Worm (Caenorhabditis elegans): ENCODE results near the gene dct-18.

dct-18 gene

DNA sequence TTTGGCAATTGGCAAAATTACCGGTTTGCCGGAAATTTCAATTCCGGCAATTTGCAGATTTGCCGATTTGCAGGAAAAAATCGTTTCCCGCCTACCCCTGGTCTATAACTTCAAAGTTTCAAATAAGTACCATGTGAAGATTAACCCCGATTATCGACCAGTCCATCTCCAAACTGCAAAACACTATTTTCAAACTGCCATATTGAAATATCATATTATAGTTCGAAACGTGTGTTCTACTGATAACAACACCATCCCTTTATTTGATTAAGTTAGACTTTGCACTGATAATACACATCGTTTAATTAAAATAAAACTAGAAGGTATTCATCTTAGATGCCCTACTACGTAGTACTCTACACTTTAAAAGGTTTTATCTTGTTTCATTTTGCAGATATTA lies 1.5 kb upstream of the dct-18 start:
- no peak for TF ChIP-seq klf-2 (GFP tag; conservative IDR thresholded peaks at IDR 0.05)
- TF ChIP-seq ztf-29 (GFP tag; IDR thresholded peaks at IDR 0.05), result no peak
- no peak for TF ChIP-seq T22C8.4 (GFP tag; IDR thresholded peaks at IDR 0.05)
- TF ChIP-seq tab-1 (GFP tag; IDR thresholded peaks at IDR 0.05), result no peak
- no peak for TF ChIP-seq ztf-23 (GFP tag; IDR thresholded peaks at IDR 0.05)
- no peak for TF ChIP-seq ref-1 (GFP tag; conservative IDR thresholded peaks at IDR 0.05)
- no peak for TF ChIP-seq med-1 (GFP tag; optimal IDR thresholded peaks at IDR 0.05; ENCODE audit: insufficient read depth)

DNA sequence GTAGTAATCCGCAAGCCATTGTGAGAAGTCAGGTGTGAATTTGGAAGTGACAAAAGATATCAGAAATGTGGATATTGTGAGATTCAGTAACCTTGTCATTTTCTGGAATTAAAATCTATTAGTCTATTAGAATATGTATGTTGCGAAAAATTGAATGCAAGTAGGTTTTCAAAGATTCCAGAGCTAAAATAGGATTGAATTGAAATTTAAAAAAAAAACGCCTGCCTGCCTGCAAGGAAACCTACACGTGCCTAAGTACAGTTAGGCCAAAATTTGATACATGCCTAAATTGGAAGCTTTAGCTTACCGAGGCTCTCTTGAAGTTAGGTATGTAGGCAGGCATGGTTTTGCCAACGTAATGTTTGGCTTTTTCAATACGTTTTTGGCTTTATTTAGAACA lies 3.6 kb downstream of the dct-18 start, which contains the start of gene lips-9:
Gene lips-9, minus strand, starts transcription at position 101 of the 400 bp plus-strand sequence.
- TF ChIP-seq med-1 (GFP tag; optimal IDR thresholded peaks at IDR 0.05; ENCODE audit: insufficient read depth) (no peak), ztf-23 (GFP tag; IDR thresholded peaks at IDR 0.05) (no peak), tab-1 (GFP tag; IDR thresholded peaks at IDR 0.05) (no peak), ref-1 (GFP tag; conservative IDR thresholded peaks at IDR 0.05) (no peak), flt-1 (GFP tag; IDR thresholded peaks at IDR 0.05) (no peak), cog-1 (tag; optimal IDR thresholded peaks at IDR 0.05) (no peak), ztf-29 (GFP tag; IDR thresholded peaks at IDR 0.05) (no peak), T22C8.4 (GFP tag; IDR thresholded peaks at IDR 0.05) (no peak), klf-2 (GFP tag; conservative IDR thresholded peaks at IDR 0.05) (no peak)

DNA sequence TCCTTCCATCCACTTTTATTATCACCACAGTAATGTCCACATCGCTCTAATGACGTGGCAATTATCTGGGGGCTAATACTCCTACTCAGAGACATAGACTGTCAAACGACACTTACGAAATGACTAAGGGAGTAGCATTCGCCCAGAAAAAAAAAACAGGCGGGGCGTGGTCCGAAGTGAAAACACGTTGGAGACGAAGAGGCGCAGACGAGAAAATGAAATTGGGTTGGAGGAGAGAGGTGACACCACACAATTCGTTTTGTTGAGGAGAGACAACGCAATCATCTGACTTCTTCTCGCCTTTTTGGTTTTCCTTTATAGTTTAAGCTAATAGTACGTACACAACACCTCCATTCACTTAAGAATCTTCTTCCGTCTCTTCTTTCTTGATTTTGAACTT lies 7.5 kb downstream of the dct-18 start:
- TF ChIP-seq cog-1 (tag; optimal IDR thresholded peaks at IDR 0.05), result no peak
- TF ChIP-seq T22C8.4 (GFP tag; IDR thresholded peaks at IDR 0.05), result no peak
- no peak for TF ChIP-seq tab-1 (GFP tag; IDR thresholded peaks at IDR 0.05)
- TF ChIP-seq klf-2 (GFP tag; conservative IDR thresholded peaks at IDR 0.05), result no peak
- no peak for TF ChIP-seq med-1 (GFP tag; optimal IDR thresholded peaks at IDR 0.05; ENCODE audit: insufficient read depth)
- TF ChIP-seq ref-1 (GFP tag; conservative IDR thresholded peaks at IDR 0.05), result no peak

DNA sequence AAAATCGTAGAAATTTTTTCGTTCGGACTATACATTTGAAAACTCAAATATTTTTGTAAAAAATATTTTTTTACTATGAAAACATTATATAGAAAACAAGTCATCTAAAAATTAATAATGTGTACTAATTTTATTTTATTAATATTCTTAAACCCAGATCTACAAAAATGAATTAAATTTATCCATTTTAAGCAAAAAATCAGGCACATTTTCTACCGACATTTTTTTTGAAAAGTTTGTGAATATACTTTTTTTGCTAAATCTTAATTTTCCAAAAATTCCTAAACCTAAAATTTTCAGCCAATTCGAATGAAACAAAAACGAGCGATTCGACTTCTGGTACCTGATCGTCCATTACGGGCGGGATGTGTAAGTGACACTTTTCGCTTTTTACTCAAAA lies 8.1 kb downstream of the dct-18 start, which contains the start of gene arrd-10:
Gene arrd-10, plus strand, starts transcription at position 301 of the 400 bp plus-strand sequence.
- TF ChIP-seq ref-1 (GFP tag; conservative IDR thresholded peaks at IDR 0.05) (no peak), tab-1 (GFP tag; IDR thresholded peaks at IDR 0.05) (no peak), med-1 (GFP tag; optimal IDR thresholded peaks at IDR 0.05; ENCODE audit: insufficient read depth) (no peak), klf-2 (GFP tag; conservative IDR thresholded peaks at IDR 0.05) (no peak), ztf-23 (GFP tag; IDR thresholded peaks at IDR 0.05) (no peak), T22C8.4 (GFP tag; IDR thresholded peaks at IDR 0.05) (no peak), cog-1 (tag; optimal IDR thresholded peaks at IDR 0.05) (no peak), ztf-29 (GFP tag; IDR thresholded peaks at IDR 0.05) (no peak), flt-1 (GFP tag; IDR thresholded peaks at IDR 0.05) (no peak)

DNA sequence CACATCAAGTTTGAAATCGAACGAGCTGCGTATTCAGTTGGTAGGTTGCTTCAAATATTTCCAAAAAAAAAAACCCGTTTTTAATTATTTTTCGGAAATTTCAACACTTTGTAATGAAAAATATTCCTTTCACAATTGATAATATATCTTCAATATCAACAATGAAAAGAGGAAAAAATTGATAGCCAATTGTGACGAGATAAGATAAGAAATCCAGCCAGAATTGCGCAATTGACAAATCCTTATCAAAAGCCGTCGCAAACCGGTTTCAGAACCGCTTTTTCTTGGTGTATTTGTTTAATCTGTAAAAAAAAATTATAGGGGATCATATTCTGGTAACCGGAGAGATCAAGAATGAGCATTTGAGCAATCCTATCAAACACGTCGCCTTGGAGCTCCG lies 10.8 kb downstream of the dct-18 start:
- TF ChIP-seq flt-1 (GFP tag; IDR thresholded peaks at IDR 0.05) (no peak), klf-2 (GFP tag; conservative IDR thresholded peaks at IDR 0.05) (no peak), med-1 (GFP tag; optimal IDR thresholded peaks at IDR 0.05; ENCODE audit: insufficient read depth) (no peak)

DNA sequence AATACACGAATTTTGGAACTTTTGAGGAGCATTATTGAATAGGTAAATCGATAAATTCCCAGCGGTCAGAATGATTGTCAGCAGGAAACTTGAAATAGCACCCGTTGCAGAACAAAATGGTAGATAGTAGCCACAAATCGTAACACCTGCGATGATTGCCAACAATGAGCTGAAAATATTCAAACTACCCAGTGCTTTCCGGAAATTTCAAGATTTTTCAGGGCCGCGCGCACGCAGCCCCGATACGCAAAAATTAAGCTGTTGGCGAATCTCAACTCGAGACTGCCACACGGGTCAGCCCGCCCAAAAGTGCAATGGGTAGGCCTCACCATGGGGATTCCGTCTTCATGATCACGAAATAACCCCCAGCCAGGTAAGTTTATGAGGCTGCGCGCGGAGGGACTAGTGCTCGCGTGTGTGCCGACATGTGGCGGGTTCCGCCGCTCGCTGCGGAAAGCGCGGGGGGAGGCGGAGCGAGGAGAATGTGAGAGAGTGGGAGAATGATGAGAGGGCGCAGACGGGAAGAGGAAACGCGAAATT lies 13.0 kb downstream of the dct-18 start:
- TF ChIP-seq ref-1 (GFP tag; conservative IDR thresholded peaks at IDR 0.05), result 0 out of 2 replicates have a peak, but pooled peaks have one; percentile 48
- 0 out of 2 replicates have a peak, but pooled peaks have one; percentile 56 for TF ChIP-seq klf-2 (GFP tag; conservative IDR thresholded peaks at IDR 0.05)
- 0 out of 2 replicates have a peak, but pooled peaks have one; percentile 37 for TF ChIP-seq ztf-23 (GFP tag; IDR thresholded peaks at IDR 0.05)
- peak; percentile 52 for TF ChIP-seq cog-1 (tag; optimal IDR thresholded peaks at IDR 0.05)
- TF ChIP-seq med-1 (GFP tag; optimal IDR thresholded peaks at IDR 0.05; ENCODE audit: insufficient read depth), result no peak
- TF ChIP-seq tab-1 (GFP tag; IDR thresholded peaks at IDR 0.05), result peak; percentile 72; the same call in 1 of the 2 replicates
- TF ChIP-seq T22C8.4 (GFP tag; IDR thresholded peaks at IDR 0.05), result no peak; the same call in 1 of the 2 replicates
- peak; percentile 88 for TF ChIP-seq flt-1 (GFP tag; IDR thresholded peaks at IDR 0.05)
- TF ChIP-seq ztf-29 (GFP tag; IDR thresholded peaks at IDR 0.05), result peak; percentile 49; the same call in 1 of the 2 replicates

DNA sequence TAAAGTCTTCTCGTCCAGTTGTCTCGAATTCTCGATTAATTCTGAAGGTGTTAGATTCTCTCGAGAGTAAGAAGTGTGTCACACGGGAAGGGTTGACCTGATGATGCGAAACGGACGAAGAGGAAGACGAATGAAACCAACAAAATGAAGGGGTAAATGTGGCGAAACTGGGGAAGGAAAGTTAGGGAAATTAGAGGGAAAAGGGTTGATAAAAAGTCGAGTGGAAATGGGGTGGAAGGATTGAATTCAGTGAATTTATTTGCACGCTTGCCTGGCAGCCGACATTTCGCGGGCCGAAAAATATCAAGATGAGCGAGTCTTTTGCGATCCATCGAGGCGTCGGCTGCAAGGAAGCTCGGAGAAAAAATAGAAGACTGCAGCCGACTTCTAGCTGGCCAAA lies 16.5 kb downstream of the dct-18 start, which contains the start of gene F58G1.7:
Gene F58G1.7, minus strand, starts transcription at position 101 of the 400 bp plus-strand sequence.
- TF ChIP-seq ref-1 (GFP tag; conservative IDR thresholded peaks at IDR 0.05) (no peak), klf-2 (GFP tag; conservative IDR thresholded peaks at IDR 0.05) (no peak), ztf-23 (GFP tag; IDR thresholded peaks at IDR 0.05) (no peak), flt-1 (GFP tag; IDR thresholded peaks at IDR 0.05) (no peak), T22C8.4 (GFP tag; IDR thresholded peaks at IDR 0.05) (no peak), med-1 (GFP tag; optimal IDR thresholded peaks at IDR 0.05; ENCODE audit: insufficient read depth) (no peak), tab-1 (GFP tag; IDR thresholded peaks at IDR 0.05) (no peak), cog-1 (tag; optimal IDR thresholded peaks at IDR 0.05) (no peak)

DNA sequence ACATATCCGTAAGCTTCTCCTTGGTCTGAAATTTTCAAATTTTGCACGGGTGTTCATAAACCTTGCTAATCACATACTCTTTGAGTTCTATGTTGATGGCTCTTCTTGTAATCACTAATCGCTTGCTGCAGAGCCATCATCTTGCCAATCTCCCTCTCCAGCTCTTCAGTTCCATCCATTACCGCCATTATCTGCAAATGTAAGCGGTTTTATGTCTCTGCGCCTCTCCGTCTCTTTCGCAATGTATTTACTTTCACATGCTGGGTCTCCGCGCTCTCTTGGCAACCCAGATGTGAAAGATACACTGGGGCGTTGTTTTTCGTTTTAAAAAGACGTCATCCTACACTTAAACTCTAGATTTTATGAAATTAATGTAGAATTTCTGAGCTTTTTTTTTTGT lies 21.6 kb downstream of the dct-18 start:
- TF ChIP-seq cog-1 (tag; optimal IDR thresholded peaks at IDR 0.05) (peak; percentile 16), flt-1 (GFP tag; IDR thresholded peaks at IDR 0.05) (no peak), ztf-23 (GFP tag; IDR thresholded peaks at IDR 0.05) (no peak), ztf-29 (GFP tag; IDR thresholded peaks at IDR 0.05) (no peak), med-1 (GFP tag; optimal IDR thresholded peaks at IDR 0.05; ENCODE audit: insufficient read depth) (no peak)

DNA sequence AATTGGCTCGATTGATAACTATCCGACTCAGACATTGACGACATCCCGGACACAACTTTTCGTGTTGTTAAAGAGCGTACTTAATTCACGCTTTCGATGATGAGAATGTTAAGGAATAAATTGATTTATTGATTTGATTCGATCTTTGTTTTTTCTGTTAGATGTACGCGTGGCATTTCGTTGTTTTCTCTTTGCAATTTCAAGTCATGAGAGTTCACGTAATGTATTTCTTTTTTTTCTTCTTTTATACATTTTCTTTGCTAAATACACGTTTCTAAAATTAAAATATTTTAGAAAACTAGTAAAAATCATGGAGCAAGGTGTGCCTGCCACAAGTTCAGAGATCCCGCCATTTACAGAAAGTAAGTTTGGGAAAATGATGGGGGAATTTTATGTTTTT lies 23.0 kb downstream of the dct-18 start, which contains the start of the genes Y38F1A.1 and Y38F1A.2:
Gene Y38F1A.1, minus strand, starts transcription at position 101 of the 400 bp plus-strand sequence.
Gene Y38F1A.2, plus strand, starts transcription at position 289 of the 400 bp plus-strand sequence.
- TF ChIP-seq flt-1 (GFP tag; IDR thresholded peaks at IDR 0.05), result no peak
- TF ChIP-seq ref-1 (GFP tag; conservative IDR thresholded peaks at IDR 0.05), result no peak
- TF ChIP-seq ztf-29 (GFP tag; IDR thresholded peaks at IDR 0.05), result no peak
- TF ChIP-seq klf-2 (GFP tag; conservative IDR thresholded peaks at IDR 0.05), result no peak
- TF ChIP-seq ztf-23 (GFP tag; IDR thresholded peaks at IDR 0.05), result no peak
- TF ChIP-seq cog-1 (tag; optimal IDR thresholded peaks at IDR 0.05), result no peak
- no peak for TF ChIP-seq med-1 (GFP tag; optimal IDR thresholded peaks at IDR 0.05; ENCODE audit: insufficient read depth)
- no peak for TF ChIP-seq T22C8.4 (GFP tag; IDR thresholded peaks at IDR 0.05)
- TF ChIP-seq tab-1 (GFP tag; IDR thresholded peaks at IDR 0.05), result no peak

DNA sequence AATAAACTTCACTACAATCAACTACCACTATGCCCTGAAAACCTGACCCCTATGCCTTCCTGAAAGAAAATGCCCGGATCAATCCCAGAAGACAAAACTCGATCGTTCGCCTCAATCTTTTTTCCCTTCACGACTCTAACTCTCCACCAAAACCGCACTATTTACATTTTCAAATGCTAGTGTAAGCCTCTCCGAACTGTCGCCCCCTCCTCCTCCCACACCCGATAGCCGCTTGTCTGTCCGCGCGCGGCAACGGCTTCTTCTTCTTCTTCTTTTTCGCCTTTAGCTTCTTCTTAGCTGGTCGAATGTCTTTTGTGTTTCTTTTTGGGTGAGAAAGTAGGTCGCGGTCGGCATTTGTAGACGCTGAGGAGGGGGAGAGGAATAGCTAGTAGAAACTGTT lies 28.5 kb downstream of the dct-18 start:
- TF ChIP-seq ref-1 (GFP tag; conservative IDR thresholded peaks at IDR 0.05) (no peak), flt-1 (GFP tag; IDR thresholded peaks at IDR 0.05) (no peak), ztf-23 (GFP tag; IDR thresholded peaks at IDR 0.05) (no peak)

Measured in whole organism, midembryonic.